In genomic region chrV:8606099-8606696, ce11 we compare ENCODE assay signal across 2 worm cellular contexts.
TF ChIP-seq lines count a peak whose summit lies in the region.

vps-60 (minus strand) TSS chrV:8606128.

TF ChIP-seq in whole organism, L1 larva, 84 proteins besides CTCF, POLR2A, EP300 and RAD21 (continued from another document):
- TF ChIP-seq nhr-85 (tag; lab: Kevin White, UChicago), result peak; percentile 96
- peak; percentile 76 for TF ChIP-seq sox-4 (tag; optimal IDR thresholded peaks at IDR 0.05; lab: Kevin White, UChicago)
- TF ChIP-seq nhr-90 (tag; optimal IDR thresholded peaks at IDR 0.05; lab: Kevin White, UChicago; ENCODE audit: poor library complexity), result peak; percentile 86
- TF ChIP-seq pag-3 (tag; optimal IDR thresholded peaks at IDR 0.05; lab: Kevin White, UChicago; ENCODE audit: borderline replicate concordance, insufficient read depth), result no peak
- peak; percentile 22 for TF ChIP-seq aha-1 (tag; optimal IDR thresholded peaks at IDR 0.05; lab: Kevin White, UChicago)
- TF ChIP-seq jun-1 (tag; optimal IDR thresholded peaks at IDR 0.05; lab: Kevin White, UChicago), result peak; percentile 96
- TF ChIP-seq lsy-2 (tag; optimal IDR thresholded peaks at IDR 0.05; lab: Kevin White, UChicago), result peak; percentile 89 to 96
- peak; percentile 34 for TF ChIP-seq hpl-2 (GFP tag; optimal IDR thresholded peaks at IDR 0.05; lab: Kevin White, UChicago)
- peak; percentile 60 for TF ChIP-seq lir-3 (tag; optimal IDR thresholded peaks at IDR 0.05; lab: Kevin White, UChicago; ENCODE audit: poor library complexity)
- peak; percentile 91 for TF ChIP-seq skn-1 (tag; optimal IDR thresholded peaks at IDR 0.05; lab: Kevin White, UChicago)
- peak; percentile 87 for TF ChIP-seq pax-3 (tag; optimal IDR thresholded peaks at IDR 0.05; lab: Kevin White, UChicago)
- no peak for TF ChIP-seq nhr-84 (tag; optimal IDR thresholded peaks at IDR 0.05; lab: Kevin White, UChicago)
- peak; percentile 93 for TF ChIP-seq nhr-77 (tag; optimal IDR thresholded peaks at IDR 0.05; lab: Kevin White, UChicago)
- peak; percentile 94 for TF ChIP-seq swsn-7 (tag; optimal IDR thresholded peaks at IDR 0.05; lab: Kevin White, UChicago)
- TF ChIP-seq pqm-1 (tag; optimal IDR thresholded peaks at IDR 0.05; lab: Kevin White, UChicago), result no peak
- TF ChIP-seq xbp-1 (tag; optimal IDR thresholded peaks at IDR 0.05; lab: Kevin White, UChicago), result peak; percentile 98
- TF ChIP-seq dsc-1 (tag; optimal IDR thresholded peaks at IDR 0.05; lab: Kevin White, UChicago), result peak; percentile 91
- TF ChIP-seq efl-1 (optimal IDR thresholded peaks at IDR 0.05; lab: Kevin White, UChicago), result peak; percentile 84 to 89
- TF ChIP-seq efl-1 (GFP tag; optimal IDR thresholded peaks at IDR 0.05 in 1 of 2; lab: Kevin White, UChicago), result peak; percentile 68 to 96
- peak; percentile 89 for TF ChIP-seq rnt-1 (tag; optimal IDR thresholded peaks at IDR 0.05; lab: Kevin White, UChicago)
- peak; percentile 48 for TF ChIP-seq mef-2 (tag; optimal IDR thresholded peaks at IDR 0.05; lab: Kevin White, UChicago)
- no peak for TF ChIP-seq nhr-12 (tag; optimal IDR thresholded peaks at IDR 0.05; lab: Kevin White, UChicago)
- no peak for TF ChIP-seq hlh-4 (tag; optimal IDR thresholded peaks at IDR 0.05; lab: Kevin White, UChicago)
- TF ChIP-seq sptf-1 (tag; optimal IDR thresholded peaks at IDR 0.05; lab: Kevin White, UChicago), result no peak
TF ChIP-seq in whole organism, L1 larva: peak in this region for 62.

TF ChIP-seq in whole organism, young adult, 124 proteins besides CTCF, POLR2A, EP300 and RAD21 (continued from another document):
- TF ChIP-seq ceh-79 (tag; optimal IDR thresholded peaks at IDR 0.05; lab: Kevin White, UChicago) (no peak), ceh-40 (GFP tag; IDR thresholded peaks at IDR 0.05; lab: Robert Waterston, UW) (no peak), ceh-100 (GFP tag; IDR thresholded peaks at IDR 0.05; lab: Robert Waterston, UW) (peak; percentile 57; the same call in 1 of the 2 replicates), dpff-1 (tag; optimal IDR thresholded peaks at IDR 0.05; lab: Kevin White, UChicago) (no peak), ztf-18 (tag; optimal IDR thresholded peaks at IDR 0.05; lab: Kevin White, UChicago) (peak; percentile 68), bed-1 (GFP tag; IDR thresholded peaks at IDR 0.05; lab: Robert Waterston, UW) (no peak), him-1 (tag; optimal IDR thresholded peaks at IDR 0.05; lab: Kevin White, UChicago) (no peak), Y53G8AR.9 (GFP tag; conservative IDR thresholded peaks at IDR 0.05; lab: Robert Waterston, UW) (peak; percentile 86), ztf-28 (GFP tag; IDR thresholded peaks at IDR 0.05; lab: Robert Waterston, UW) (no peak), C06A6.2 (GFP tag; conservative IDR thresholded peaks at IDR 0.05; lab: Robert Waterston, UW) (peak; percentile 71; the same call in 1 of the 2 replicates), tbp1 (GFP tag; optimal IDR thresholded peaks at IDR 0.05; lab: Kevin White, UChicago) (peak; percentile 70), hrde-1 (tag; optimal IDR thresholded peaks at IDR 0.05; lab: Kevin White, UChicago; ENCODE audit: borderline replicate concordance) (no peak), atf-7 (tag; optimal IDR thresholded peaks at IDR 0.05; lab: Kevin White, UChicago) (peak; percentile 95), zfh-2 (GFP tag; conservative IDR thresholded peaks at IDR 0.05; lab: Robert Waterston, UW) (peak; percentile 97), F33H1.4 (GFP tag; IDR thresholded peaks at IDR 0.05; lab: Robert Waterston, UW) (peak; percentile 92)
